Fruit fly (Drosophila melanogaster): Measurements from ENCODE around the gene rdgB.

The rdgB gene

DNA sequence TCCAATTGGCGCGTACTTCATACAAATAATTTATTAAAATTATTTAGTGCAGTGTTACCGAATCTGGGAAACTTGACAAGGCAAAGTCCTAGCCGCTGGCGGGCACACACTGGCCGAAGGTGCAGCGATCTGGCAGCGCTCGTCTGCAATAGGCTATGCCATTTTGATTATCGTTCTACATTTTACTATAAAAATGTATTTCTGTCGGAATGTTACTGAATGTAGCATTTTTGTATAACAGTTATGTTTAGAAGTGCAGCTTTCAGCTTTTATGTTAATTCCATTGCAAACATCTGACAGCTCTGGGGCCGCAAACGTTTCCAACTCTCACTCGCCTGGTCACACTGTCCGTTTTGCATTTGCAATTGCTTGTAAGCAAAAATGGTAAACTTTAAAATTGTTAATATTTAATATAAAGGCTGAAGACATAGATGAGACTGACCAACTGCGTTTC, 17.9 kb upstream of the rdgB start, which contains the start of gene Grip91 (continued):
- TF ChIP-seq CHES-1-like (GFP tag; optimal IDR thresholded peaks at IDR 0.05) (peak; percentile 11), CG6175 (GFP tag; IDR thresholded peaks at IDR 0.05) (no peak), lola (GFP tag; optimal IDR thresholded peaks at IDR 0.05) (no peak), dmrt11E (tag; optimal IDR thresholded peaks at IDR 0.05) (no peak), CTCF (GFP tag; optimal IDR thresholded peaks at IDR 0.05) (no peak), chinmo (GFP tag; IDR thresholded peaks at IDR 0.05; ENCODE audit: partially characterized antibody) (0 out of 4 replicates have a peak, but pooled peaks have one; percentile 45), p53 (GFP tag; optimal IDR thresholded peaks at IDR 0.05) (no peak), Rfx (GFP tag; IDR thresholded peaks at IDR 0.05) (0 out of 2 replicates have a peak, but pooled peaks have one; percentile 18), Nf-YB (GFP tag; optimal IDR thresholded peaks at IDR 0.05) (peak; percentile 15), CG12236 (GFP tag; optimal IDR thresholded peaks at IDR 0.05) (no peak), CG12391 (tag; optimal IDR thresholded peaks at IDR 0.05) (peak; percentile 5), Sox100B (GFP tag; optimal IDR thresholded peaks at IDR 0.05) (no peak), pfk (GFP tag; optimal IDR thresholded peaks at IDR 0.05) (no peak), CG4282 (GFP tag; optimal IDR thresholded peaks at IDR 0.05) (no peak), unpg (GFP tag; optimal IDR thresholded peaks at IDR 0.05) (no peak), CG9215 (GFP tag; IDR thresholded peaks at IDR 0.05) (0 out of 2 replicates have a peak, but pooled peaks have one; percentile 8), CG11456 (GFP tag; IDR thresholded peaks at IDR 0.05) (no peak), org-1 (GFP tag; optimal IDR thresholded peaks at IDR 0.05) (no peak), shn (GFP tag; optimal IDR thresholded peaks at IDR 0.05) (no peak), stwl (tag; optimal IDR thresholded peaks at IDR 0.05) (peak; percentile 66), zfh2 (GFP tag; optimal IDR thresholded peaks at IDR 0.05) (peak; percentile 11), CG12769 (tag; optimal IDR thresholded peaks at IDR 0.05) (peak; percentile 10), CG15479 (GFP tag; optimal IDR thresholded peaks at IDR 0.05) (no peak), Dll (GFP tag; IDR thresholded peaks at IDR 0.05; ENCODE audit: partially characterized antibody) (0 out of 4 replicates have a peak, but pooled peaks have one; percentile 38), Nf-YC (tag; optimal IDR thresholded peaks at IDR 0.05) (peak; percentile 66), CG8290 (GFP tag; optimal IDR thresholded peaks at IDR 0.05) (peak; percentile 25), CG8290 (tag; optimal IDR thresholded peaks at IDR 0.05) (peak in 1 of 2 experiments; percentile 29), Ets65A (GFP tag) (peak; percentile 53), CG3407 (GFP tag; optimal IDR thresholded peaks at IDR 0.05) (no peak), klu (GFP tag; IDR thresholded peaks at IDR 0.05) (no peak), CG5245 (GFP tag; optimal IDR thresholded peaks at IDR 0.05) (no peak), CG4820 (GFP tag; optimal IDR thresholded peaks at IDR 0.05) (no peak), Hr39 (optimal IDR thresholded peaks at IDR 0.05) (no peak), HmgZ (tag; optimal IDR thresholded peaks at IDR 0.05) (peak; percentile 41), inv (GFP tag; IDR thresholded peaks at IDR 0.05; ENCODE audit: partially characterized antibody) (0 out of 2 replicates have a peak, but pooled peaks have one; percentile 24), crp (GFP tag; optimal IDR thresholded peaks at IDR 0.05) (peak in 1 of 2 experiments; percentile 56), Dbx (GFP tag; IDR thresholded peaks at IDR 0.05) (peak; percentile 26; the same call in 1 of the 3 replicates), bbx (GFP tag; IDR thresholded peaks at IDR 0.05; ENCODE audit: partially characterized antibody) (peak; percentile 43; the same call in 1 of the 2 replicates), Aef1 (GFP tag; IDR thresholded peaks at IDR 0.05) (no peak), Opbp (GFP tag; IDR thresholded peaks at IDR 0.05; ENCODE audit: partially characterized antibody) (peak; percentile 46; the same call in 1 of the 3 replicates), nom (GFP tag; optimal IDR thresholded peaks at IDR 0.05) (no peak), Xbp1 (GFP tag; optimal IDR thresholded peaks at IDR 0.05) (no peak), HLH54F (GFP tag; optimal IDR thresholded peaks at IDR 0.05) (no peak), CG7839 (tag; optimal IDR thresholded peaks at IDR 0.05) (no peak), fru (optimal IDR thresholded peaks at IDR 0.05) (no peak), CG15514 (GFP tag; optimal IDR thresholded peaks at IDR 0.05) (peak; percentile 75), CG2120 (GFP tag; optimal IDR thresholded peaks at IDR 0.05) (peak; percentile 8), Sry-δ (GFP tag; optimal IDR thresholded peaks at IDR 0.05) (peak; percentile 39), yki (optimal IDR thresholded peaks at IDR 0.05) (no peak), pzg (GFP tag; optimal IDR thresholded peaks at IDR 0.05) (peak; percentile 83), CG2712 (tag; optimal IDR thresholded peaks at IDR 0.05) (peak; percentile 12)
